Fruit fly (Drosophila melanogaster) whole organism, pupa: ENCODE measurements around the gene hh.

ENCODE experiments used
- CG13204 ChIP-seq: fragments of 200-800 bp; sonication (Bioruptor generic); optimal IDR thresholded peaks from 2 replicates; lab custom pipeline; 2018; ENCODE audit warnings: missing biosample characterization, mild to moderate bottlenecking, missing genetic modification characterization, moderate library complexity
- CG17806 ChIP-seq: fragments of 200-800 bp; sonication (Bioruptor generic); optimal IDR thresholded peaks from 2 replicates; lab custom pipeline; 2018; ENCODE audit warnings: missing biosample characterization, mild to moderate bottlenecking, missing genetic modification characterization, moderate library complexity
- CG8301 ChIP-seq: fragments of 200-800 bp; sonication (Bioruptor generic); optimal IDR thresholded peaks from 2 replicates; lab custom pipeline; 2018; ENCODE audit warnings: missing biosample characterization, mild to moderate bottlenecking, missing genetic modification characterization
- EcR ChIP-seq: fragments of 200-800 bp; sonication (Bioruptor generic); optimal IDR thresholded peaks from 3 replicates; lab custom pipeline; 2019; ENCODE audit warnings: missing biosample characterization, missing genetic modification characterization, mild to moderate bottlenecking, moderate library complexity, missing genetic modification reagents
- Ets98B ChIP-seq: fragments of 200-800 bp; sonication (Bioruptor generic); IDR thresholded peaks from 2 replicates; pipeline ENCODE4 v1.3.6; 2022; ENCODE audit warnings: missing biosample characterization, missing genetic modification characterization
- Pif1A ChIP-seq: fragments of 200-800 bp; sonication (Bioruptor generic); optimal IDR thresholded peaks from 3 replicates; lab custom pipeline; 2016; ENCODE audit warnings: missing biosample characterization, missing genetic modification characterization
- Pif1B ChIP-seq: fragments of 200-800 bp; sonication (Bioruptor generic); optimal IDR thresholded peaks from 3 replicates; lab custom pipeline; 2016; ENCODE audit warnings: missing biosample characterization, missing genetic modification characterization
- fd96Ca ChIP-seq: fragments of 200-800 bp; sonication (Bioruptor generic); IDR thresholded peaks from 3 replicates; pipeline ENCODE4 v1.3.6; 2022; ENCODE audit warnings: missing biosample characterization, missing genetic modification characterization
- gl ChIP-seq: fragments of 200-800 bp; sonication (Bioruptor generic); optimal IDR thresholded peaks from 2 replicates; lab custom pipeline; 2018; ENCODE audit warnings: missing biosample characterization, mild to moderate bottlenecking, missing genetic modification characterization

DNA sequence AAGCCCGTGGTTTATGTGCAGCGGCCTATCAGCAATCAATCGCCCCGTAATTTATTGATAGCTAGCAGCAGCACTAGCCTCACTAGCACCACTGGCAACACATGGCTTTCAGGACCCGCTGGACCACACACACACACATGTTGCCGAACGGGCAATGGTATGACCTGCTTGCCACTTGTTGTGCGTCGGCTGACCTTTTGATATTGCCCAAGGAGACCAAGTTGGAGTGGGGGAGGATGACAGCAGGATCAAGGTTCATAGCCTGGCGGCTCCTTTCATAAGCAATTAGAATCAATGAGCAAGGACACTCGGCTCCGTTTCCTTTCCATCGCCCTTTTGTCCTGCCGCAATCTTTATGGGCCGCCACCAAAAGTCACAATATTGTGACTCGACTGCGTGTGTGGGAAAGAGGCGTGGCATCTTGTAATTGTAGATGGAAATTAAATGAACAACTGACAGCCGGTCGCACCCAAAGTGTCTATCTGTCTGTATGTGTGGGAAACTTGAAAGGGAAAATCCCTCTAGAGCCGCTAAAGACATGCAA, 10.3 kb downstream of the hh start:
- TF ChIP-seq CG8301 (tag; lab: Kevin White, UChicago) (no peak), CG17806 (tag; lab: Kevin White, UChicago) (no peak), fd96Ca (no peak), gl (tag; lab: Kevin White, UChicago) (no peak), Ets98B (no peak), Pif1B (GFP tag; lab: Kevin White, UChicago) (no peak), CG13204 (GFP tag; lab: Kevin White, UChicago) (no peak), EcR (GFP tag; lab: Kevin White, UChicago) (no peak), Pif1A (GFP tag; lab: Kevin White, UChicago) (no peak)
